Fruit fly (Drosophila melanogaster): ENCODE measurements around the gene tara.

DNA sequence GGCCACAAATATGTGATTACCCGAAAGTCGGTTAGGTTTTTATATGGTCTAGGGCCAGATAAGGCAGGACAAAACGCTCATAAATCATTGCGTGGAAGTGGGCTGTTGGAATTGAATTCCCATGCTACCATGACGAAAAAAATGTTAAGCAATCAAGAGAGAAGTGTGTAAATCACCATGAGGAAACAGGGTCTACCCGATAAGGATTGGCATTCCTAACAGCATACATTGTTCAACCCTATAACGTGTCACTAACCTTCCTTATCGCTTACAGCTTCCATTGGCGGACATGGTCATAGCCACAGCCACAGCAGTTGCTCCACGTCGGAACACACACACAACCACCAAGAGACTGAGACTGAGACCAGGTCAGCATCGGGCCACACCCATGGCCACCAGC is 82.6 kb downstream of the tara start:
- TF ChIP-seq ovo (GFP tag; optimal IDR thresholded peaks at IDR 0.05) (no peak), bab1 (GFP tag; optimal IDR thresholded peaks at IDR 0.05) (no peak), CG1620 (GFP tag; optimal IDR thresholded peaks at IDR 0.05) (no peak), cnc (optimal IDR thresholded peaks at IDR 0.05) (no peak), Clk (GFP tag; optimal IDR thresholded peaks at IDR 0.05) (no peak), toe (GFP tag; optimal IDR thresholded peaks at IDR 0.05) (no peak), kay (GFP tag; ENCODE audit: borderline replicate concordance) (no peak), CG33017 (tag; optimal IDR thresholded peaks at IDR 0.05) (no peak), pad (GFP tag; optimal IDR thresholded peaks at IDR 0.05) (no peak)
